Worm (Caenorhabditis elegans) whole organism, early embryonic: Measurements from ENCODE around the gene K02H11.4.

Source experiments
- ama-1 ChIP-seq: fragments of 150-350 bp; optimal IDR thresholded peaks from 2 replicates; lab custom pipeline; 2014
- ceh-13 ChIP-seq: fragments of 200-800 bp; sonication (Bioruptor generic); optimal IDR thresholded peaks from 2 replicates; lab custom pipeline; 2018; ENCODE audit warnings: mild to moderate bottlenecking, missing genetic modification characterization, missing compliant biosample characterization
- ceh-36 ChIP-seq: sonication (generic microtip); optimal IDR thresholded peaks from 2 replicates; lab custom pipeline; 2016; ENCODE audit warnings: missing genetic modification characterization, inconsistent platforms, missing compliant biosample characterization
- pes-1 ChIP-seq: fragments of 200-800 bp; sonication (Bioruptor generic); IDR thresholded peaks from 2 replicates; pipeline ENCODE4 v1.3.6; 2022; ENCODE audit warnings: missing genetic modification reagents, missing genetic modification characterization, missing compliant biosample characterization
- sea-1 ChIP-seq: fragments of 200-800 bp; sonication (Bioruptor generic); conservative IDR thresholded peaks from 2 replicates; pipeline ENCODE4 v1.3.6; 2022; ENCODE audit warnings: missing genetic modification characterization, missing compliant biosample characterization

DNA sequence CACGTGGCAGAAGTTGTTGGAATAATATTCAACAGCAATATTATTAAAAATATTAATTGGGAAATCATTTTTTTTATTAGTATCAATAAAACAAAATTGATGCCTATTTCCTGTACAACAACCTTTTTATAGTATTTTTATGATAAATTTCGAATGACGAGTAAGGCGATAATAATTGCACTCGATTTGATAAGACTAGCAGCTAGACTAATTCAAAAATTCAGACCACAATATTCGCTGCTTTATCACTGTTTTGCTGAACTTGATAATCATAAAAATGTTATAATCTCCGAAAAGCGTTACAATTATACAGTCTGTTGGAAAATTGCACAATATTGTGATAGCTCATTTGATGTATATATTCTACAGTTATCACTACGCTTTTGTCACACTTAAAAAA, 14.6 kb upstream of the K02H11.4 start, which contains the start of gene oac-32:
- no peak for TF ChIP-seq ama-1 (lab: Kevin White, UChicago)
- TF ChIP-seq sea-1 (GFP tag; lab: Robert Waterston, UW) = no peak
- TF ChIP-seq ceh-36 (tag; lab: Kevin White, UChicago) = no peak
- TF ChIP-seq ceh-13 (GFP tag; lab: Kevin White, UChicago) = no peak
- no peak for TF ChIP-seq pes-1 (GFP tag; lab: Robert Waterston, UW)
